Worm (Caenorhabditis elegans) whole organism, young adult: Measurements from ENCODE around the gene Y4C6B.7.
A peak's percentile ranks its signal among the peaks of the same experiment; 100 is the strongest.

ENCODE experiments used
- B0261.1 ChIP-seq: sonication (generic microtip); optimal IDR thresholded peaks from 2 replicates; lab custom pipeline; 2016; ENCODE audit warnings: mild to moderate bottlenecking, missing genetic modification characterization, moderate library complexity, missing compliant biosample characterization
- F37B4.10 ChIP-seq: fragments of 200-800 bp; sonication (Bioruptor generic); IDR thresholded peaks from 2 replicates; pipeline ENCODE4 v1.3.6; 2022; ENCODE audit warnings: missing genetic modification characterization, missing compliant biosample characterization
- dpl-1 ChIP-seq: fragments of 150-350 bp; optimal IDR thresholded peaks from 2 replicates; lab custom pipeline; 2014; ENCODE audit warnings: missing biosample characterization, missing genetic modification reagents, missing genetic modification characterization
- him-1 ChIP-seq: sonication (generic microtip); optimal IDR thresholded peaks from 2 replicates; lab custom pipeline; 2016; ENCODE audit warnings: missing genotype, missing genetic modification reagents, missing genetic modification characterization, missing compliant biosample characterization
- pha-4 ChIP-seq: fragments of 150-350 bp; sonication (generic microtip); optimal IDR thresholded peaks from 2 replicates; lab custom pipeline; 2014; ENCODE audit warnings: missing biosample characterization, missing genetic modification reagents, missing genetic modification characterization
- sea-2 ChIP-seq: fragments of 200-800 bp; sonication (Bioruptor generic); IDR thresholded peaks from 2 replicates; pipeline ENCODE4 v1.3.6; 2022; ENCODE audit warnings: missing genetic modification characterization, missing compliant biosample characterization
- snpc-1.3 ChIP-seq: sonication (generic microtip); optimal IDR thresholded peaks from 2 replicates; lab custom pipeline; 2017; ENCODE audit warnings: missing genetic modification characterization, mild to moderate bottlenecking, missing compliant biosample characterization, antibody characterized with exemption, moderate library complexity, missing genotype, missing genetic modification reagents; ENCODE audit not compliant: insufficient read depth
- zfh-2 ChIP-seq: fragments of 200-800 bp; sonication (Bioruptor generic); conservative IDR thresholded peaks from 2 replicates; pipeline ENCODE4 v1.3.6; 2022; ENCODE audit warnings: missing genetic modification reagents, missing genetic modification characterization, missing compliant biosample characterization
- ztf-28 ChIP-seq: fragments of 200-800 bp; sonication (Bioruptor generic); IDR thresholded peaks from 2 replicates; pipeline ENCODE4 v1.3.6; 2022; ENCODE audit warnings: missing genetic modification reagents, missing genetic modification characterization, missing compliant biosample characterization

- TF ChIP-seq F37B4.10 = no peak
- TF ChIP-seq zfh-2 (GFP tag; lab: Robert Waterston, UW) = no peak
- no peak for TF ChIP-seq sea-2
- peak; percentile 47 for TF ChIP-seq snpc-1.3 (tag; lab: Kevin White, UChicago)
- TF ChIP-seq dpl-1 = peak; percentile 3
- no peak for TF ChIP-seq him-1
- no peak for TF ChIP-seq ztf-28 (GFP tag; lab: Robert Waterston, UW)
- TF ChIP-seq pha-4 (tag; lab: Kevin White, UChicago) = no peak
- TF ChIP-seq B0261.1 (tag; lab: Kevin White, UChicago) = no peak
Measured at ce11 chrIV:5364135-5364609, 10.9 kb upstream of the Y4C6B.7 start, which contains the start of the genes hda-6 and F41H10.4.
